Worm (Caenorhabditis elegans) whole organism, L3 larva: Measurements from ENCODE around the gene D2096.6.

ENCODE experiments used
- ZK546.5 ChIP-seq: sonication (generic microtip); optimal IDR thresholded peaks from 2 replicates; lab custom pipeline; 2017; ENCODE audit warnings: missing biosample characterization, missing genetic modification characterization
- aly-2 ChIP-seq: fragments of 150-350 bp; optimal IDR thresholded peaks from 2 replicates; lab custom pipeline; 2014; ENCODE audit warnings: missing biosample characterization, missing genetic modification characterization
- elt-1 ChIP-seq: fragments of 150-350 bp; optimal IDR thresholded peaks from 2 replicates; lab custom pipeline; 2014; ENCODE audit warnings: missing biosample characterization, missing genetic modification characterization
- fkh-10 ChIP-seq: sonication (generic microtip); optimal IDR thresholded peaks from 2 replicates; lab custom pipeline; 2017; ENCODE audit warnings: missing biosample characterization, missing genetic modification reagents, missing genetic modification characterization
- hmg-11 ChIP-seq: sonication (generic microtip); optimal IDR thresholded peaks from 2 replicates; lab custom pipeline; 2016; ENCODE audit warnings: missing genetic modification characterization, missing compliant biosample characterization
- mdl-1 ChIP-seq: fragments of 150-350 bp; optimal IDR thresholded peaks from 2 replicates; lab custom pipeline; 2014; ENCODE audit warnings: missing biosample characterization, missing genetic modification characterization
- nhr-28 ChIP-seq: fragments of 150-350 bp; optimal IDR thresholded peaks from 2 replicates; lab custom pipeline; 2014; ENCODE audit warnings: missing biosample characterization, missing genetic modification characterization
- pha-4 ChIP-seq: fragments of 150-350 bp; optimal IDR thresholded peaks from 2 replicates; lab custom pipeline; 2014; ENCODE audit warnings: missing biosample characterization, missing genetic modification reagents, missing genetic modification characterization
- unc-62 ChIP-seq: fragments of 150-350 bp; sonication (generic microtip); optimal IDR thresholded peaks from 4 replicates; lab custom pipeline; 2014; ENCODE audit warnings: missing biosample characterization, missing genetic modification reagents, missing genetic modification characterization
- zag-1 ChIP-seq: fragments of 150-350 bp; optimal IDR thresholded peaks from 2 replicates; lab custom pipeline; 2014; ENCODE audit warnings: missing biosample characterization, missing genetic modification characterization

ce11 chrIV:8396348-8396747, 27.3 kb upstream of the D2096.6 start, which contains the start of gene timm-17B.2:
- TF ChIP-seq pha-4 (tag; lab: Kevin White, UChicago): no peak
- TF ChIP-seq hmg-11 (tag; lab: Kevin White, UChicago): no peak
- no peak for TF ChIP-seq aly-2 (tag; lab: Kevin White, UChicago)
- no peak for TF ChIP-seq mdl-1 (tag; lab: Kevin White, UChicago)
- TF ChIP-seq nhr-28: no peak
- TF ChIP-seq elt-1 (tag; lab: Kevin White, UChicago): no peak
- TF ChIP-seq fkh-10: no peak
- TF ChIP-seq ZK546.5 (tag; lab: Kevin White, UChicago): no peak
- no peak for TF ChIP-seq zag-1 (tag; lab: Kevin White, UChicago)
- no peak for TF ChIP-seq unc-62
